Fruit fly (Drosophila melanogaster): Measurements from ENCODE around the gene ea.

DNA sequence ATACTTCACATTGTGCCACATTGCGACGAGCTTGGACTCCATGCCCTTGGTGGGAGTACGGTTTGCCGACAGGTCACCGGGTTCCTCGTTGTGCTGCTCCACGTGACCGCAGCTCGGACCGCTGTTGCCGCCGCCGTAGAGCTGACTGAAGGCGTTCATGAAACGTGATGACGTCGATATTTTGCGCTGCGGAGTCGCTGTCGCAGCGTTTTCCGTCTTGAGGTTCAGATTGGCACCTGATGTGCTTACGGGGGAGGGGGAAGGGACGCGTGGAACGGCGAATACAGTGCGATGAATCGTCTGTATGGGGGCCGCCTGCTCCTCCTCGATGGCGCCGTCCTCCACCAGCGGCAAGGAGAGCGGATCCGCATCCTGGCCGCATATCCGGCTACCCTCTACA, 27.6 kb downstream of the ea start:
- no peak for TF ChIP-seq Pif1B (GFP tag; optimal IDR thresholded peaks at IDR 0.05)
- TF ChIP-seq CG9948 (tag; optimal IDR thresholded peaks at IDR 0.05): no peak
- TF ChIP-seq EcR (GFP tag; optimal IDR thresholded peaks at IDR 0.05): no peak
- TF ChIP-seq CG10348 (GFP tag; IDR thresholded peaks at IDR 0.05): no peak
- TF ChIP-seq CG12605 (GFP tag; IDR thresholded peaks at IDR 0.05): no peak
- TF ChIP-seq Snoo (tag; optimal IDR thresholded peaks at IDR 0.05): no peak
- TF ChIP-seq CG17806 (tag; optimal IDR thresholded peaks at IDR 0.05): no peak
- TF ChIP-seq CG13204 (GFP tag; optimal IDR thresholded peaks at IDR 0.05): no peak
- no peak for TF ChIP-seq CG34367 (tag; optimal IDR thresholded peaks at IDR 0.05)

All from whole organism, pupa.